Fruit fly (Drosophila melanogaster) whole organism, prepupa: ENCODE results near the gene CG17929.

Experiments used
- Eip75B ChIP-seq: fragments of 200-800 bp; sonication (Bioruptor generic); optimal IDR thresholded peaks from 3 replicates; lab custom pipeline; 2016; ENCODE audit warnings: missing biosample characterization, missing genetic modification characterization
- lz ChIP-seq: fragments of 200-800 bp; sonication (Bioruptor generic); optimal IDR thresholded peaks from 3 replicates; lab custom pipeline; 2016; ENCODE audit warnings: missing biosample characterization, missing genetic modification characterization
- pdm3 ChIP-seq: fragments of 200-800 bp; sonication (Bioruptor generic); optimal IDR thresholded peaks from 3 replicates; lab custom pipeline; 2016; ENCODE audit warnings: missing biosample characterization, missing genetic modification characterization

DNA sequence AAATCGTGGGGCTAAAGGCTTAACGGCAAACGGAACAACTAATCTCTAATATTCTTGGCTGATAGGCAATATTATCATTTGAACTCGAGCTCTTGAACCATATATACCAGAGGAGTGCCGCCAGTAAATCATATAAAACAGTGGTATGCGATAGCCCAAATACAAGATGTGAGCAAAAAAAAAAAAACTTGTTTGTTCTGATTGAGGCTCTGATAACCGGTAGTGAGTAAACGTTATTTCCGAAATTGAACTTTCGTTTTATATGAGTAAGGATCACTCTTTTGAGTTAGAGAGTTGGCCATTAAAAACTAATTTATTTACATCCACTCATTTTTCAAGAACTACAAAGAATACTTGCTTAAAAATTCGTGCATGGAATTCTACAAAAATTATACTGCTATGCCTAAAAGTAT lies 15.2 kb upstream of the CG17929 start:
- TF ChIP-seq pdm3 (GFP tag; lab: Kevin White, UChicago) (no peak), lz (GFP tag; lab: Kevin White, UChicago) (no peak), Eip75B (GFP tag; lab: Kevin White, UChicago) (no peak)
